Worm (Caenorhabditis elegans): ENCODE data around the gene Y43F8B.2.

- TF ChIP-seq flt-1 (GFP tag; IDR thresholded peaks at IDR 0.05): no peak
- no peak for TF ChIP-seq T22C8.4 (GFP tag; IDR thresholded peaks at IDR 0.05)
- TF ChIP-seq klf-2 (GFP tag; conservative IDR thresholded peaks at IDR 0.05): no peak
- no peak for TF ChIP-seq tab-1 (GFP tag; IDR thresholded peaks at IDR 0.05)
- no peak for TF ChIP-seq ztf-23 (GFP tag; IDR thresholded peaks at IDR 0.05)
- TF ChIP-seq med-1 (GFP tag; optimal IDR thresholded peaks at IDR 0.05; ENCODE audit: insufficient read depth): no peak
Measured at ce11 chrV:19546673-19547072, 13.8 kb upstream of the Y43F8B.2 start.
